Fruit fly (Drosophila melanogaster) whole organism, embryonic: ENCODE measurements around the gene nuf.

ENCODE experiments used
- Atf3 ChIP-seq: fragments of 200-800 bp; sonication (Bioruptor generic); optimal IDR thresholded peaks from 3 replicates; lab custom pipeline; 2016; ENCODE audit warnings: missing biosample characterization, missing genetic modification characterization
- CG1529 ChIP-seq: fragments of 200-800 bp; sonication (Bioruptor generic); optimal IDR thresholded peaks from 3 replicates; lab custom pipeline; 2018; ENCODE audit warnings: missing biosample characterization, missing genetic modification characterization
- Doc3 ChIP-seq: fragments of 200-800 bp; sonication (Bioruptor generic); IDR thresholded peaks from 3 replicates; pipeline ENCODE4 v1.3.6; 2022; ENCODE audit warnings: missing biosample characterization, missing genetic modification characterization; ENCODE audit not compliant: partially characterized antibody
- Sin3A ChIP-seq: fragments of >200 bp; optimal IDR thresholded peaks from 2 replicates; lab custom pipeline; 2018
- Xbp1 ChIP-seq: fragments of 200-800 bp; sonication (Bioruptor generic); optimal IDR thresholded peaks from 3 replicates; lab custom pipeline; 2016; ENCODE audit warnings: missing biosample characterization, mild to moderate bottlenecking, missing genetic modification characterization
- sqz ChIP-seq: fragments of 200-800 bp; sonication (Bioruptor generic); optimal IDR thresholded peaks from 3 replicates; lab custom pipeline; 2018; ENCODE audit warnings: missing biosample characterization, mild to moderate bottlenecking, missing genetic modification characterization

DNA sequence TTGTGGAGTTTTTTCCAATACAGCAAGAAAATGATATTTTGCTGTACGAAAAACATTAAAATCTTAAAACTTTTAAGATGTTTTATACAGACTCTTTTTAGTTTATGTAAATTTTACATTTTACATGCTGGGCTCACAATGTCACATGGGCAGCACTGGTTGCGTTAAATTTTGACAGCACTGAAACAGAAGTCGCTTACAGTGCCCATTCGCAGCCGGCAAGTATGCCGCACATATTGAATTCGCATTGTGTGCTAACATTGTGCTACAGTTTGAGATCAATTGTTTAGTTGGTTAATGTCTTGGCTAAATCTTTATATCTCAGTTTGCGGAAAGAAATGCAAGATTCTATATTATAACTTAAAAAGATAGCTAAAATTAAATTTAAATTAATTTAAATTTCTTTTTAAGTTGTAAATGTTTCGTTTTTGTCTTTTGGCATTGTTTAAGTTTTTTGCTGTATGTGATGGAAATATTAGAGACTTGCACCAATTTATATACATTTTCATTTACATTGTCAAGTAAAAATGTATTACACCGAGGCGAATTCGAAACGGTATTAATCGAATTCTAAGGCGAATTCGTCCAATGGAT, 21.7 kb downstream of the nuf start:
- no peak for TF ChIP-seq Doc3
- TF ChIP-seq Xbp1 (GFP tag; lab: Kevin White, UChicago): no peak
- TF ChIP-seq Sin3A (lab: Kevin White, UChicago): no peak
- TF ChIP-seq CG1529 (GFP tag; lab: Kevin White, UChicago): no peak
- TF ChIP-seq sqz: no peak
- no peak for TF ChIP-seq Atf3 (GFP tag; lab: Kevin White, UChicago)
